Fruit fly (Drosophila melanogaster): ENCODE results near the gene CG43922.

- TF ChIP-seq psq (GFP tag; optimal IDR thresholded peaks at IDR 0.05), result no peak
- TF ChIP-seq Rel (GFP tag; optimal IDR thresholded peaks at IDR 0.05), result no peak
- TF ChIP-seq Rel (tag; optimal IDR thresholded peaks at IDR 0.05), result no peak
- TF ChIP-seq Hr78 (GFP tag; optimal IDR thresholded peaks at IDR 0.05), result no peak
- TF ChIP-seq brk (GFP tag; optimal IDR thresholded peaks at IDR 0.05), result no peak
- no peak for TF ChIP-seq sage (GFP tag; optimal IDR thresholded peaks at IDR 0.05)
- TF ChIP-seq sv (GFP tag; optimal IDR thresholded peaks at IDR 0.05), result no peak
- TF ChIP-seq jim (GFP tag; optimal IDR thresholded peaks at IDR 0.05), result no peak
- TF ChIP-seq Dif (GFP tag; optimal IDR thresholded peaks at IDR 0.05; ENCODE audit: partially characterized antibody), result no peak
- no peak for TF ChIP-seq CG32264 (GFP tag; optimal IDR thresholded peaks at IDR 0.05)
- TF ChIP-seq Dfd (GFP tag; optimal IDR thresholded peaks at IDR 0.05), result no peak
- no peak for TF ChIP-seq usp (GFP tag; optimal IDR thresholded peaks at IDR 0.05)
- no peak for TF ChIP-seq dmrt93B (GFP tag; optimal IDR thresholded peaks at IDR 0.05)
- no peak for TF ChIP-seq OdsH (GFP tag; optimal IDR thresholded peaks at IDR 0.05)
- TF ChIP-seq woc (GFP tag; optimal IDR thresholded peaks at IDR 0.05), result no peak
These were observed 49.7 kb upstream of the CG43922 start, which contains the start of gene CG9500 for dm6 chr2L:6358218-6358617.

Measured in whole organism, wandering third instar larva.